Worm (Caenorhabditis elegans): ENCODE results near the gene F10D2.10.

DNA sequence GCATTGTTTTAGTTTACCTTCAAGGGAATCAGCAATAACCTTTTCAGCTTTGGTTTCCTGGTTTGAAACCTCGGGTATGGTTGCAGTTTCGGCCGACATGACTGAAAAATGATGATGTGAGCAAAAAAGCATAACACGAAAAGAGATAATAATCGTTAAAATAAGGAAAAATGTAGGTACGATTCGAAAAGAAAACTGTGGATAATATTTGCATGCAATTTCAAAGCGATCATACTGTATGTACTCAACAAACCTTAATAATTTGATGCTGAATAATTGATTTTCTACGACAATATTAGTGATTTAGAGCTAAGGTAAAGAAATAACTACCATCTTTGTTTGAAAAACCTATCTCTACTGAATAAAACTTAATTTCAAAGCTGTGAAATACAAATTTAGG, 40.1 kb upstream of the F10D2.10 start, which contains the start of gene attf-2:
- TF ChIP-seq unc-62 (GFP tag; optimal IDR thresholded peaks at IDR 0.05) = no peak
- TF ChIP-seq F49E8.2 (tag; optimal IDR thresholded peaks at IDR 0.05; ENCODE audit: insufficient read depth) = no peak
- TF ChIP-seq F52B5.7 (tag; optimal IDR thresholded peaks at IDR 0.05) = no peak

Data from whole organism, young adult.